Fruit fly (Drosophila melanogaster) whole organism, prepupa: ENCODE results near the gene CG13071.
A peak's percentile ranks its signal among the peaks of the same experiment; 100 is the strongest.

Experiments
- CG10631 ChIP-seq: fragments of 200-800 bp; sonication (Bioruptor generic); optimal IDR thresholded peaks from 2 replicates; lab custom pipeline; 2016; ENCODE audit warnings: missing biosample characterization, missing genetic modification characterization
- CG10669 ChIP-seq: fragments of 200-800 bp; sonication (Bioruptor generic); optimal IDR thresholded peaks from 3 replicates; lab custom pipeline; 2018; ENCODE audit warnings: missing biosample characterization, mild to moderate bottlenecking, missing genetic modification characterization, moderate library complexity
- CG11294 ChIP-seq: fragments of 200-800 bp; sonication (Bioruptor generic); IDR thresholded peaks from 2 replicates; pipeline ENCODE4 v1.3.6; 2022; ENCODE audit warnings: missing biosample characterization, missing genetic modification characterization
- CG1621 ChIP-seq: fragments of 200-800 bp; sonication (Bioruptor generic); optimal IDR thresholded peaks from 3 replicates; lab custom pipeline; 2018; ENCODE audit warnings: missing biosample characterization, mild to moderate bottlenecking, missing genetic modification characterization
- CG3032 ChIP-seq: fragments of 200-800 bp; optimal IDR thresholded peaks from 2 replicates; lab custom pipeline; 2019; ENCODE audit warnings: missing biosample characterization, mild to moderate bottlenecking, missing genetic modification characterization, moderate library complexity
- CG31627 ChIP-seq: fragments of 200-800 bp; sonication (Bioruptor generic); optimal IDR thresholded peaks from 3 replicates; lab custom pipeline; 2016; ENCODE audit warnings: missing biosample characterization, missing genetic modification characterization
- CG32006 ChIP-seq: fragments of 200-800 bp; sonication (Bioruptor generic); optimal IDR thresholded peaks from 3 replicates; lab custom pipeline; 2017; ENCODE audit warnings: missing biosample characterization, mild to moderate bottlenecking, missing genetic modification characterization
- CG34406 ChIP-seq: fragments of 200-800 bp; sonication (Bioruptor generic); optimal IDR thresholded peaks from 3 replicates; lab custom pipeline; 2016; ENCODE audit warnings: missing biosample characterization, missing genetic modification characterization
- CG3919 ChIP-seq: fragments of 200-800 bp; sonication (Bioruptor generic); optimal IDR thresholded peaks from 3 replicates; lab custom pipeline; 2016; ENCODE audit warnings: missing biosample characterization, missing genetic modification characterization
- CG6276 ChIP-seq: fragments of 200-800 bp; sonication (Bioruptor generic); optimal IDR thresholded peaks from 2 replicates; lab custom pipeline; 2017; ENCODE audit warnings: missing biosample characterization, mild to moderate bottlenecking, missing genetic modification characterization
- CG6792 ChIP-seq: fragments of 200-800 bp; sonication (Bioruptor generic); optimal IDR thresholded peaks from 3 replicates; lab custom pipeline; 2016; ENCODE audit warnings: missing biosample characterization, missing genetic modification characterization
- CG6808 ChIP-seq: fragments of 200-800 bp; sonication (Bioruptor generic); optimal IDR thresholded peaks from 3 replicates; lab custom pipeline; 2017; ENCODE audit warnings: missing biosample characterization, missing genetic modification characterization, mild to moderate bottlenecking, moderate library complexity, missing genetic modification reagents
- CG6854 ChIP-seq: fragments of 200-800 bp; sonication (Bioruptor generic); optimal IDR thresholded peaks from 2 replicates; lab custom pipeline; 2017; ENCODE audit warnings: missing biosample characterization, mild to moderate bottlenecking, missing genetic modification characterization
- CG9139 ChIP-seq: fragments of 200-800 bp; sonication (Bioruptor generic); optimal IDR thresholded peaks from 3 replicates; lab custom pipeline; 2017; ENCODE audit warnings: missing biosample characterization, mild to moderate bottlenecking, missing genetic modification characterization
- Eip78C ChIP-seq: fragments of 200-800 bp; sonication (Bioruptor generic); peaks from one replicate; lab custom pipeline; 2016; ENCODE audit warnings: missing biosample characterization, missing genetic modification characterization
- Eip93F ChIP-seq: fragments of 200-800 bp; sonication (Bioruptor generic); optimal IDR thresholded peaks from 2 replicates; lab custom pipeline; 2016; ENCODE audit warnings: missing biosample characterization, mild to moderate bottlenecking, missing genetic modification characterization
- Ets96B ChIP-seq: fragments of 200-800 bp; optimal IDR thresholded peaks from 2 replicates; lab custom pipeline; 2019; ENCODE audit warnings: missing biosample characterization, mild to moderate bottlenecking, missing genetic modification characterization, moderate library complexity
- Gug ChIP-seq: fragments of 200-800 bp; sonication (Bioruptor generic); IDR thresholded peaks from 2 replicates; pipeline ENCODE4 v1.3.6; 2022; ENCODE audit warnings: missing biosample characterization, missing genetic modification characterization
- Lpt ChIP-seq: fragments of 200-800 bp; sonication (Bioruptor generic); optimal IDR thresholded peaks from 3 replicates; lab custom pipeline; 2016; ENCODE audit warnings: missing biosample characterization, missing genetic modification characterization
- OdsH ChIP-seq: fragments of 200-800 bp; sonication (Bioruptor generic); optimal IDR thresholded peaks from 3 replicates; lab custom pipeline; 2016; ENCODE audit warnings: missing biosample characterization, missing genetic modification characterization
- Smox ChIP-seq: fragments of 200-800 bp; sonication (Bioruptor generic); optimal IDR thresholded peaks from 3 replicates; lab custom pipeline; 2016; ENCODE audit warnings: missing biosample characterization, missing genetic modification characterization
- Sox14 ChIP-seq: fragments of 200-800 bp; sonication (Bioruptor generic); optimal IDR thresholded peaks from 3 replicates; lab custom pipeline; 2016; ENCODE audit warnings: missing biosample characterization, missing genetic modification characterization
- cyc ChIP-seq: fragments of 200-800 bp; sonication (Bioruptor generic); optimal IDR thresholded peaks from 3 replicates; lab custom pipeline; 2016; ENCODE audit warnings: missing biosample characterization, missing genetic modification characterization
- dac ChIP-seq: fragments of 200-800 bp; sonication (Bioruptor generic); optimal IDR thresholded peaks from 2 replicates; lab custom pipeline; 2017; ENCODE audit warnings: missing biosample characterization, mild to moderate bottlenecking, missing genetic modification characterization
- dsx ChIP-seq: fragments of 200-800 bp; optimal IDR thresholded peaks from 3 replicates; lab custom pipeline; 2019; ENCODE audit warnings: missing biosample characterization, mild to moderate bottlenecking, missing genetic modification characterization, moderate library complexity; ENCODE audit not compliant: poor library complexity, severe bottlenecking
- eg ChIP-seq: fragments of 200-800 bp; sonication (Bioruptor generic); IDR thresholded peaks from 3 replicates; pipeline ENCODE4 v1.3.6; 2022; ENCODE audit warnings: missing biosample characterization, missing genetic modification characterization
- fd59A ChIP-seq: fragments of 200-800 bp; sonication (Bioruptor generic); optimal IDR thresholded peaks from 2 replicates; lab custom pipeline; 2017; ENCODE audit warnings: missing biosample characterization, mild to moderate bottlenecking, missing genetic modification characterization, missing genetic modification reagents
- fd85E ChIP-seq: fragments of 200-800 bp; sonication (Bioruptor generic); optimal IDR thresholded peaks from 3 replicates; lab custom pipeline; 2016; ENCODE audit warnings: missing biosample characterization, missing genetic modification characterization
- net ChIP-seq: fragments of 200-800 bp; sonication (Bioruptor generic); optimal IDR thresholded peaks from 3 replicates; lab custom pipeline; 2016; ENCODE audit warnings: missing biosample characterization, missing genetic modification characterization
- spab ChIP-seq: fragments of 200-800 bp; sonication (Bioruptor generic); optimal IDR thresholded peaks from 2 replicates; lab custom pipeline; 2017; ENCODE audit warnings: missing biosample characterization, mild to moderate bottlenecking, missing genetic modification characterization, missing genetic modification reagents
- ss ChIP-seq, 2 experiments: fragments of 200-800 bp; sonication (Bioruptor generic); optimal IDR thresholded peaks; 2 replicates in 1 of 2; 3 replicates in 1 of 2; lab custom pipeline; 2017 to 2018; ENCODE audit warnings: mild to moderate bottlenecking in 2 of 2, missing biosample characterization in 2 of 2, missing genetic modification characterization in 2 of 2, moderate library complexity in 1 of 2
- svp ChIP-seq: fragments of 200-800 bp; sonication (Bioruptor generic); peaks from one replicate; lab custom pipeline; 2016; ENCODE audit warnings: missing biosample characterization, missing genetic modification characterization
- vri ChIP-seq: fragments of 200-800 bp; sonication (Bioruptor generic); optimal IDR thresholded peaks from 3 replicates; lab custom pipeline; 2016; ENCODE audit warnings: missing biosample characterization, mild to moderate bottlenecking, missing genetic modification characterization

CG13071 gene

dm6 chr3L:16272338-16272959 is 9.9 kb downstream of the CG13071 start, which contains the start of gene CG13066:
CG13066 (plus strand) TSS chr3L:16272909.
- no peak for TF ChIP-seq vri (GFP tag; lab: Kevin White, UChicago)
- peak in 1 of 2 experiments; percentile 79 for TF ChIP-seq ss (GFP tag; optimal IDR thresholded peaks at IDR 0.05; lab: Kevin White, UChicago)
- TF ChIP-seq Eip93F (GFP tag; lab: Kevin White, UChicago) = no peak
- no peak for TF ChIP-seq Gug (GFP tag; lab: Robert Waterston, UW)

- no peak for TF ChIP-seq CG34406 (GFP tag; lab: Kevin White, UChicago)
- TF ChIP-seq Sox14 (GFP tag; lab: Kevin White, UChicago) = no peak
- TF ChIP-seq dsx (GFP tag; lab: Kevin White, UChicago) = no peak
- TF ChIP-seq Smox (GFP tag; lab: Kevin White, UChicago) = no peak
- TF ChIP-seq CG32006 (GFP tag; lab: Kevin White, UChicago) = peak; percentile 20
- no peak for TF ChIP-seq CG6276 (GFP tag; lab: Kevin White, UChicago)
- peak; percentile 44 for TF ChIP-seq CG6808
- TF ChIP-seq CG10631 (GFP tag; lab: Kevin White, UChicago) = no peak
- peak; percentile 9 for TF ChIP-seq fd59A (GFP tag; lab: Kevin White, UChicago)
- TF ChIP-seq CG3032 (tag; lab: Kevin White, UChicago) = peak; percentile 51
- peak; percentile 37 for TF ChIP-seq Ets96B (tag; lab: Kevin White, UChicago)
- no peak for TF ChIP-seq CG9139 (GFP tag; lab: Kevin White, UChicago)
- peak; percentile 6 for TF ChIP-seq CG10669 (GFP tag; lab: Kevin White, UChicago)
- peak; percentile 68 for TF ChIP-seq Eip78C (GFP tag; lab: Kevin White, UChicago)
- TF ChIP-seq spab (GFP tag; lab: Kevin White, UChicago) = peak; percentile 16
- TF ChIP-seq CG6792 (GFP tag; lab: Kevin White, UChicago) = no peak
- no peak for TF ChIP-seq CG3919 (GFP tag; lab: Kevin White, UChicago)
- peak; percentile 17 for TF ChIP-seq svp (GFP tag; lab: Kevin White, UChicago)
- TF ChIP-seq cyc = no peak
Observed at dm6 chr3L:16275391-16276017, 13.0 kb downstream of the CG13071 start.

DNA sequence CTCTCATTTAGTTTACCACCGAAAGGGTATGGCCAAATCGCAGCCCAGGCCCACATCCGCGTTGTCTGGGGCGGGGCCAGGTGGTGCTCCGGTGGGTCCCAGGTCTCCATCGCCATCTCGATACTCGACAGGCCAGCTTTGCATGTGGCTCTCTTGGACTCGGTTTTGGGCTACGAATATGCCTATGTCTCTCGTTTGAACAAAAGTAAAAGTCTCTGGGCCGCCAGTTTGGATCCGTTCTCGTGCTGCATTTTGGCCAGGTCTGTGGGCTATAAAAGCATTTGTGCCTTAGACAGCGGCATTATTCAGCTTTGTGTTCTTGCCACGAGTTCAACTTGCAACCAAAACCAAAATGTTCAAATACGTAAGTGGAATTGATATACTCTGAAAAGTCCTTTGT is 14.6 kb downstream of the CG13071 start, which contains the start of gene CG13065:
Gene CG13065 (plus strand): TSS at position 301 of the 400 bp plus-strand sequence.
- no peak for TF ChIP-seq CG3919 (GFP tag; lab: Kevin White, UChicago)
- TF ChIP-seq Eip93F (GFP tag; lab: Kevin White, UChicago) = no peak
- TF ChIP-seq eg (GFP tag; lab: Robert Waterston, UW) = no peak
- no peak for TF ChIP-seq CG10669 (GFP tag; lab: Kevin White, UChicago)
- no peak for TF ChIP-seq fd59A (GFP tag; lab: Kevin White, UChicago)
- no peak for TF ChIP-seq Gug (GFP tag; lab: Robert Waterston, UW)
- no peak for TF ChIP-seq CG6792 (GFP tag; lab: Kevin White, UChicago)
- TF ChIP-seq OdsH (GFP tag; lab: Kevin White, UChicago) = no peak
- no peak for TF ChIP-seq Lpt (GFP tag; lab: Kevin White, UChicago)

- TF ChIP-seq dac (GFP tag; lab: Kevin White, UChicago) = no peak
- no peak for TF ChIP-seq svp (GFP tag; lab: Kevin White, UChicago)
- no peak for TF ChIP-seq CG34406 (GFP tag; lab: Kevin White, UChicago)
- no peak for TF ChIP-seq Eip93F (GFP tag; lab: Kevin White, UChicago)
- TF ChIP-seq CG31627 (GFP tag; lab: Kevin White, UChicago) = no peak
- no peak for TF ChIP-seq CG6854 (GFP tag; lab: Kevin White, UChicago)
- TF ChIP-seq Smox (GFP tag; lab: Kevin White, UChicago) = no peak
- TF ChIP-seq CG1621 (tag; lab: Kevin White, UChicago) = no peak
- TF ChIP-seq net (GFP tag; lab: Kevin White, UChicago) = no peak
- no peak for TF ChIP-seq CG11294 (GFP tag; lab: Robert Waterston, UW)
- TF ChIP-seq fd85E (GFP tag; lab: Kevin White, UChicago) = no peak
- TF ChIP-seq CG6808 = no peak
- TF ChIP-seq Sox14 (GFP tag; lab: Kevin White, UChicago) = no peak
Observed at dm6 chr3L:16279171-16279570, 16.6 kb downstream of the CG13071 start, which contains the start of gene CG13050. CG13050 (minus strand) TSS chr3L:16279271.
